Worm (Caenorhabditis elegans) whole organism, L4 larva: ENCODE measurements around the gene gbf-1.

Source experiments
- Y5F2A.4 ChIP-seq: fragments of 200-800 bp; sonication (Bioruptor generic); optimal IDR thresholded peaks from 2 replicates; lab custom pipeline; 2018; ENCODE audit warnings: mild to moderate bottlenecking, missing genetic modification characterization, missing compliant biosample characterization
- ceh-82 ChIP-seq: sonication (generic microtip); optimal IDR thresholded peaks from 2 replicates; lab custom pipeline; 2017; ENCODE audit warnings: missing biosample characterization, missing genetic modification characterization
- lir-3 ChIP-seq: sonication (generic microtip); optimal IDR thresholded peaks from 2 replicates; lab custom pipeline; 2016; ENCODE audit warnings: mild to moderate bottlenecking, missing genetic modification characterization, missing compliant biosample characterization
- mdl-1 ChIP-seq, 2 experiments: fragments of 150-350 bp in 1 of 2; sonication (generic microtip) in 1 of 2; optimal IDR thresholded peaks; 2 replicates each; lab custom pipeline; 2014 to 2017; ENCODE audit warnings: missing biosample characterization in 2 of 2, missing genetic modification characterization in 2 of 2
- mxl-3 ChIP-seq: fragments of 200-800 bp; sonication (Bioruptor generic); optimal IDR thresholded peaks from 2 replicates; lab custom pipeline; 2018; ENCODE audit warnings: mild to moderate bottlenecking, missing genetic modification characterization, missing compliant biosample characterization
- nhr-237 ChIP-seq: sonication (generic microtip); optimal IDR thresholded peaks from 2 replicates; lab custom pipeline; 2017; ENCODE audit warnings: missing biosample characterization, missing genetic modification characterization
- nhr-28 ChIP-seq: fragments of 150-350 bp; optimal IDR thresholded peaks from 2 replicates; lab custom pipeline; 2014; ENCODE audit warnings: missing biosample characterization, missing genetic modification characterization
- pha-4 ChIP-seq, 2 experiments: fragments of 150-350 bp in 1 of 2; fragments of 200-800 bp in 1 of 2; sonication (Bioruptor generic) in 1 of 2; IDR thresholded peaks in 1 of 2; optimal IDR thresholded peaks in 1 of 2; 2 replicates each; pipeline versions ENCODE4 v1.3.6 to Lab custom; 2014 to 2022; ENCODE audit warnings: missing genetic modification characterization in 2 of 2, missing genetic modification reagents in 2 of 2, missing biosample characterization in 1 of 2, missing compliant biosample characterization in 1 of 2
- pqm-1 ChIP-seq: sonication (generic microtip); optimal IDR thresholded peaks from 2 replicates; lab custom pipeline; 2017; ENCODE audit warnings: missing biosample characterization, missing genetic modification characterization

DNA sequence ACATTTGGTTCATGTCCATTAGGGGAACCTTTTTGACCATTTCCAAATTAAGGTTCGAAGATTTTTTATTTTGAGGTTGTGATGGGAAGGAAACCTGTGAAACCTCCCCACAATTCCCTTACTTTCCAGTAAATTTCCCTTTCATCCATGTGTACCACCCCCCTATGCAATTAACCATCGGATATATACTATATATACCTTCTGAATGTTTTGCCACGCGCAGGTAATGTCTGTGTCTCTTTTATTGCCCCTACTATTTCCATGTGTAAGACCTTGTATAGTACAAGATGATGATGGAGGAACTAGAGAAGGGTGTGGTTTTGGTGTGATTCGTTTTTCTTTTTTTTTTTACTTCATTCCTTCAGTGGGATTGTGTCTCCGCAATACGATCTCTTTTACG lies 41.2 kb upstream of the gbf-1 start:
- no peak for TF ChIP-seq Y5F2A.4
- TF ChIP-seq nhr-28 (tag; lab: Kevin White, UChicago) = peak; percentile 17
- TF ChIP-seq lir-3 (tag; lab: Kevin White, UChicago) = no peak
- TF ChIP-seq pqm-1 = no peak
- no peak for TF ChIP-seq pha-4 (GFP tag; IDR thresholded peaks at IDR 0.05; lab: Robert Waterston, UW)
- no peak for TF ChIP-seq pha-4 (tag; optimal IDR thresholded peaks at IDR 0.05; lab: Kevin White, UChicago)
- no peak for TF ChIP-seq ceh-82 (tag; lab: Kevin White, UChicago)
- no peak for TF ChIP-seq mdl-1 (tag; optimal IDR thresholded peaks at IDR 0.05; lab: Kevin White, UChicago)
- TF ChIP-seq mxl-3 = no peak
- no peak for TF ChIP-seq nhr-237 (tag; lab: Kevin White, UChicago)
